Fruit fly (Drosophila melanogaster) whole organism, embryonic: ENCODE results near the gene CG1638.
A peak's percentile ranks its signal among the peaks of the same experiment; 100 is the strongest.

ENCODE experiments used
- B-H2 ChIP-seq: fragments of 200-800 bp; sonication (Bioruptor generic); optimal IDR thresholded peaks from 2 replicates; lab custom pipeline; 2018; ENCODE audit warnings: missing biosample characterization, mild to moderate bottlenecking, missing genetic modification characterization
- BEAF-32 ChIP-seq: fragments of 200-800 bp; sonication (Bioruptor generic); optimal IDR thresholded peaks from 3 replicates; lab custom pipeline; 2017; ENCODE audit warnings: missing biosample characterization, missing genetic modification characterization, mild to moderate bottlenecking, moderate library complexity, missing genetic modification reagents
- CG10209 ChIP-seq: fragments of 200-800 bp; sonication (Bioruptor generic); optimal IDR thresholded peaks from 3 replicates; lab custom pipeline; 2017; ENCODE audit warnings: missing biosample characterization, mild to moderate bottlenecking, missing genetic modification characterization, missing genetic modification reagents
- CG11093 ChIP-seq: fragments of 200-800 bp; sonication (Bioruptor generic); IDR thresholded peaks from 3 replicates; pipeline ENCODE4 v1.3.6; 2022; ENCODE audit warnings: missing biosample characterization, missing genetic modification characterization
- CG11247 ChIP-seq: fragments of 200-800 bp; sonication (Bioruptor generic); IDR thresholded peaks from 2 replicates; pipeline ENCODE4 v1.3.6; 2022; ENCODE audit warnings: missing biosample characterization, missing genetic modification characterization
- CG11560 ChIP-seq: fragments of 200-800 bp; sonication (Bioruptor generic); IDR thresholded peaks from 3 replicates; pipeline ENCODE4 v1.3.6; 2022; ENCODE audit warnings: missing biosample characterization, missing genetic modification characterization
- CG11696 ChIP-seq: fragments of 200-800 bp; sonication (Bioruptor generic); IDR thresholded peaks from 2 replicates; pipeline ENCODE4 v1.3.6; 2022; ENCODE audit warnings: missing biosample characterization, missing genetic modification characterization
- CG12659 ChIP-seq: fragments of 200-800 bp; sonication (Bioruptor generic); optimal IDR thresholded peaks from 3 replicates; lab custom pipeline; 2017; ENCODE audit warnings: mild to moderate bottlenecking, missing biosample characterization, missing genetic modification reagents, missing genetic modification characterization
- CG13624 ChIP-seq: fragments of 200-800 bp; sonication (Bioruptor generic); optimal IDR thresholded peaks from 2 replicates; lab custom pipeline; 2016; ENCODE audit warnings: missing biosample characterization, missing genetic modification characterization
- CG14710 ChIP-seq: fragments of 200-800 bp; sonication (Bioruptor generic); optimal IDR thresholded peaks from 3 replicates; lab custom pipeline; 2019; ENCODE audit warnings: missing biosample characterization, mild to moderate bottlenecking, missing genetic modification characterization, moderate library complexity
- CG14860 ChIP-seq: fragments of 200-800 bp; sonication (Bioruptor generic); IDR thresholded peaks from 3 replicates; pipeline ENCODE4 v1.3.6; 2022; ENCODE audit warnings: missing biosample characterization, missing genetic modification characterization; ENCODE audit not compliant: partially characterized antibody
- CG15601 ChIP-seq: fragments of 200-800 bp; sonication (Bioruptor generic); optimal IDR thresholded peaks from 3 replicates; lab custom pipeline; 2019; ENCODE audit warnings: missing biosample characterization, mild to moderate bottlenecking, missing genetic modification characterization, moderate library complexity
- CG1792 ChIP-seq: fragments of 200-800 bp; sonication (Bioruptor generic); optimal IDR thresholded peaks from 2 replicates; lab custom pipeline; 2016; ENCODE audit warnings: missing biosample characterization, missing genetic modification characterization
- CG18262 ChIP-seq: fragments of 200-800 bp; optimal IDR thresholded peaks from 3 replicates; lab custom pipeline; 2019; ENCODE audit warnings: missing biosample characterization, mild to moderate bottlenecking, missing genetic modification characterization, moderate library complexity
- CG18619 ChIP-seq: fragments of 200-800 bp; sonication (Bioruptor generic); optimal IDR thresholded peaks from 3 replicates; lab custom pipeline; 2017; ENCODE audit warnings: missing biosample characterization, mild to moderate bottlenecking, missing genetic modification characterization
- CG2712 ChIP-seq: fragments of 200-800 bp; optimal IDR thresholded peaks from 3 replicates; lab custom pipeline; 2019; ENCODE audit warnings: missing biosample characterization, mild to moderate bottlenecking, missing genetic modification characterization, moderate library complexity
- CG3163 ChIP-seq: fragments of 200-800 bp; sonication (Bioruptor generic); optimal IDR thresholded peaks from 3 replicates; lab custom pipeline; 2016; ENCODE audit warnings: missing biosample characterization, missing genetic modification characterization
- CG3407 ChIP-seq: fragments of 200-800 bp; sonication (Bioruptor generic); optimal IDR thresholded peaks from 2 replicates; lab custom pipeline; 2018; ENCODE audit warnings: missing biosample characterization, mild to moderate bottlenecking, missing genetic modification characterization
- CG6813 ChIP-seq: fragments of 200-800 bp; sonication (Bioruptor generic); optimal IDR thresholded peaks from 2 replicates; lab custom pipeline; 2017; ENCODE audit warnings: missing biosample characterization, missing genetic modification characterization, mild to moderate bottlenecking, moderate library complexity, missing genetic modification reagents
- CG8281 ChIP-seq: fragments of 200-800 bp; sonication (Bioruptor generic); optimal IDR thresholded peaks from 2 replicates; lab custom pipeline; 2018; ENCODE audit warnings: missing biosample characterization, mild to moderate bottlenecking, missing genetic modification characterization, moderate library complexity
- CG9609 ChIP-seq: fragments of 200-800 bp; sonication (Bioruptor generic); optimal IDR thresholded peaks from 3 replicates; lab custom pipeline; 2016; ENCODE audit warnings: missing biosample characterization, missing genetic modification characterization
- Camta ChIP-seq: fragments of 200-800 bp; sonication (Bioruptor generic); optimal IDR thresholded peaks from 2 replicates; lab custom pipeline; 2016; ENCODE audit warnings: missing biosample characterization, missing genetic modification characterization
- Dp ChIP-seq: fragments of 200-800 bp; sonication (Bioruptor generic); optimal IDR thresholded peaks from 2 replicates; lab custom pipeline; 2018; ENCODE audit warnings: missing biosample characterization, mild to moderate bottlenecking, missing genetic modification characterization, moderate library complexity
- Dref ChIP-seq: fragments of 200-800 bp; sonication (Bioruptor generic); IDR thresholded peaks from 2 replicates; pipeline ENCODE4 v1.3.6; 2022; ENCODE audit warnings: missing biosample characterization, missing genetic modification characterization
- HmgZ ChIP-seq: fragments of 200-800 bp; sonication (Bioruptor generic); optimal IDR thresholded peaks from 2 replicates; lab custom pipeline; 2018; ENCODE audit warnings: missing biosample characterization, mild to moderate bottlenecking, missing genetic modification characterization
- Hmx ChIP-seq: fragments of 200-800 bp; sonication (Bioruptor generic); optimal IDR thresholded peaks from 2 replicates; lab custom pipeline; 2016; ENCODE audit warnings: missing biosample characterization, missing genetic modification characterization
- Hsf ChIP-seq: fragments of 200-800 bp; sonication (Bioruptor generic); optimal IDR thresholded peaks from 3 replicates; lab custom pipeline; 2016; ENCODE audit warnings: missing biosample characterization, missing genetic modification characterization
- Myb ChIP-seq: fragments of 200-800 bp; sonication (Bioruptor generic); optimal IDR thresholded peaks from 2 replicates; lab custom pipeline; 2016; ENCODE audit warnings: missing biosample characterization, missing genetic modification characterization
- Pdp1 ChIP-seq, 2 experiments: fragments of 200-800 bp; sonication (Bioruptor generic); optimal IDR thresholded peaks; 3 replicates each; lab custom pipeline; 2016; ENCODE audit warnings: missing biosample characterization in 2 of 2, missing genetic modification characterization in 2 of 2, mild to moderate bottlenecking in 1 of 2, moderate library complexity in 1 of 2
- al ChIP-seq: fragments of 200-800 bp; sonication (Bioruptor generic); IDR thresholded peaks from 2 replicates; pipeline ENCODE4 v1.3.6; 2022; ENCODE audit warnings: missing biosample characterization, missing genetic modification characterization
- aop ChIP-seq: fragments of 200-800 bp; sonication (Bioruptor generic); IDR thresholded peaks from 2 replicates; pipeline ENCODE4 v1.3.6; 2022; ENCODE audit warnings: missing biosample characterization, missing genetic modification characterization
- cato ChIP-seq: fragments of 200-800 bp; sonication (Bioruptor generic); optimal IDR thresholded peaks from 2 replicates; lab custom pipeline; 2016; ENCODE audit warnings: missing biosample characterization, missing genetic modification characterization, borderline replicate concordance
- chn ChIP-seq: fragments of 200-800 bp; sonication (Bioruptor generic); optimal IDR thresholded peaks from 2 replicates; lab custom pipeline; 2016; ENCODE audit warnings: missing biosample characterization, missing genetic modification characterization
- corto ChIP-seq: fragments of 200-800 bp; sonication (Bioruptor generic); optimal IDR thresholded peaks from 2 replicates; lab custom pipeline; 2016; ENCODE audit warnings: missing biosample characterization, mild to moderate bottlenecking, missing genetic modification characterization, moderate library complexity
- crp ChIP-seq, 2 experiments: fragments of 200-800 bp; sonication (Bioruptor generic); optimal IDR thresholded peaks; 2 replicates in 1 of 2; 3 replicates in 1 of 2; lab custom pipeline; 2017; ENCODE audit warnings: missing biosample characterization in 2 of 2, missing genetic modification characterization in 2 of 2, mild to moderate bottlenecking in 1 of 2, moderate library complexity in 1 of 2
- gce ChIP-seq: fragments of 200-800 bp; sonication (Bioruptor generic); IDR thresholded peaks from 3 replicates; pipeline ENCODE4 v1.3.6; 2022; ENCODE audit warnings: missing biosample characterization, missing genetic modification characterization
- gro ChIP-seq: fragments of 200-800 bp; sonication (Bioruptor generic); optimal IDR thresholded peaks from 2 replicates; lab custom pipeline; 2016; ENCODE audit warnings: missing biosample characterization, missing genetic modification characterization
- gsb ChIP-seq: fragments of 200-800 bp; sonication (Bioruptor generic); IDR thresholded peaks from 2 replicates; pipeline ENCODE4 v1.3.6; 2022; ENCODE audit warnings: missing biosample characterization, missing genetic modification characterization
- ind ChIP-seq: fragments of 200-800 bp; sonication (Bioruptor generic); optimal IDR thresholded peaks from 3 replicates; lab custom pipeline; 2016; ENCODE audit warnings: missing biosample characterization, missing genetic modification characterization
- maf-S ChIP-seq: fragments of 200-800 bp; sonication (Bioruptor generic); optimal IDR thresholded peaks from 2 replicates; lab custom pipeline; 2016; ENCODE audit warnings: missing biosample characterization, missing genetic modification characterization
- nom ChIP-seq: fragments of 200-800 bp; sonication (Bioruptor generic); optimal IDR thresholded peaks from 2 replicates; lab custom pipeline; 2017; ENCODE audit warnings: missing biosample characterization, missing genetic modification characterization, mild to moderate bottlenecking, moderate library complexity, missing genetic modification reagents
- odd ChIP-seq: fragments of 200-800 bp; sonication (Bioruptor generic); optimal IDR thresholded peaks from 2 replicates; lab custom pipeline; 2017; ENCODE audit warnings: missing biosample characterization, mild to moderate bottlenecking, missing genetic modification characterization
- phol ChIP-seq: fragments of 200-800 bp; sonication (Bioruptor generic); optimal IDR thresholded peaks from 3 replicates; lab custom pipeline; 2018; ENCODE audit warnings: missing biosample characterization, mild to moderate bottlenecking, missing genetic modification characterization, moderate library complexity
- scrt ChIP-seq: fragments of 200-800 bp; sonication (Bioruptor generic); optimal IDR thresholded peaks from 2 replicates; lab custom pipeline; 2018; ENCODE audit warnings: missing biosample characterization, mild to moderate bottlenecking, missing genetic modification characterization, moderate library complexity
- sd ChIP-seq: fragments of 200-800 bp; sonication (Bioruptor generic); optimal IDR thresholded peaks from 3 replicates; lab custom pipeline; 2018; ENCODE audit warnings: missing biosample characterization, mild to moderate bottlenecking, missing genetic modification characterization, moderate library complexity
- stwl ChIP-seq: fragments of 200-800 bp; sonication (Bioruptor generic); optimal IDR thresholded peaks from 3 replicates; lab custom pipeline; 2018; ENCODE audit warnings: missing biosample characterization, mild to moderate bottlenecking, missing genetic modification characterization, moderate library complexity
- tgo ChIP-seq: fragments of 200-800 bp; sonication (Bioruptor generic); IDR thresholded peaks from 3 replicates; pipeline ENCODE4 v1.3.6; 2022; ENCODE audit warnings: missing biosample characterization, missing genetic modification characterization
- wek ChIP-seq: fragments of 200-800 bp; sonication (Bioruptor generic); optimal IDR thresholded peaks from 3 replicates; lab custom pipeline; 2018; ENCODE audit warnings: missing biosample characterization, mild to moderate bottlenecking, missing genetic modification characterization, moderate library complexity

The CG1638 gene

DNA sequence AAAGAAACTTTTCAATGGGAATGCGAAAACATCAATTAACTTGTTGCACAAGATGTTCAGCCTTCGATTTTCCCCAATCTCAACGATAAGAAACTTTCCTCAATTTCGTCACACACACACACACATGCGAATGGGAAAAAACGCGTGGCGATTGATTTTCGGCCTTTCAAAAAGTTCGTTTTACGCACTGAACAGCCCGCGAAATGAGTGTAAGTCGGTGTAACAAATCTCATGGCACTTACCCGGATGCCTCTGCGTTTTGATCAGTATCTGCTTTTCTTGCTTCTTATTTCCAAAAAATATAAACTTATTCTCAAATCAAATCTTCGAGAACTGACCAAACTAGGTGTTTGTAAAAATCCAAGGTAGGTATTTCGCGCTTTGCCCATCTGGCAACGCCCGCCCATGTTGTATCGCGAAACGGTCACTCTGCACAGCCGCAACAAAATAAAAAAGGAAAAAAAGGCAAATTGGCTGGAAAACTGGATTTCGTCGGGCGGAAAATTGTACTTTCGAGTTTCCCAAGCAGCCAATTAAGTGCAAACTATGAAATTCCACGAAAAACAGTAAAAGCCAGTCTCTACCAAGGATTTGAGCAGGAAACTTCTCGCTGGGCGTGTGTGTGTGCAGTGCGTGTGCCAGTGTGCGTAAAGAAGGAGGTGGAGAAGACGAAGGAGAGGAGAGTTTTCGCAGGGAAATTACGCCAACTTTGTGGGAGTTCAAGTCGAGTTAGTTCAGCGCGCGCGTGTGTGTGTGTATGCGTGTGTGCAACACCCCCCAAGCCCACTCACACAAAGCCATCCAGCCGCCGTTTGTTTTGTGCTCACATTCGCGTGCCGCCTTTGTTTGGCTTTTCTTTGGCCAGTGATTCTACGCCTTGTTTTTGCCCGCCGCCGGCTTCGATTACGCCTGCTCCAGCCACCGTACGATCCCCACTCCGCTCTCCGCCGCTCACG, 20.5 kb downstream of the CG1638 start, which contains the start of gene Med:
TSS of gene Med (plus strand) at position 408 of the 956 bp plus-strand sequence.
- no peak for TF ChIP-seq gce (GFP tag; lab: Robert Waterston, UW)
- peak in 1 of 2 experiments; percentile 45 for TF ChIP-seq crp (GFP tag; optimal IDR thresholded peaks at IDR 0.05; lab: Kevin White, UChicago)
- peak; percentile 55 for TF ChIP-seq CG1792 (GFP tag; lab: Kevin White, UChicago)
- no peak for TF ChIP-seq Hsf
- no peak for TF ChIP-seq al
- no peak for TF ChIP-seq tgo (GFP tag; lab: Robert Waterston, UW)
- peak; percentile 16 for TF ChIP-seq CG2712 (tag; lab: Kevin White, UChicago)
- TF ChIP-seq sd (tag; lab: Kevin White, UChicago) = peak; percentile 20
- TF ChIP-seq stwl (tag; lab: Kevin White, UChicago) = peak; percentile 55
- peak; percentile 50 for TF ChIP-seq nom (GFP tag; lab: Kevin White, UChicago)
- no peak for TF ChIP-seq maf-S
- TF ChIP-seq CG18619 (GFP tag; lab: Kevin White, UChicago) = no peak
- no peak for TF ChIP-seq CG8281 (tag; lab: Kevin White, UChicago)
- no peak for TF ChIP-seq CG9609
- peak; percentile 39 for TF ChIP-seq HmgZ (tag; lab: Kevin White, UChicago)
- TF ChIP-seq Pdp1 (GFP tag; optimal IDR thresholded peaks at IDR 0.05; lab: Kevin White, UChicago) = peak in 1 of 2 experiments; percentile 86
- TF ChIP-seq BEAF-32 (GFP tag; lab: Kevin White, UChicago) = peak; percentile 58
- TF ChIP-seq CG18262 = peak; percentile 22
- TF ChIP-seq CG11560 (tag; lab: Robert Waterston, UW) = no peak
- peak; percentile 31 for TF ChIP-seq gro (GFP tag; lab: Kevin White, UChicago)
- peak; percentile 25 for TF ChIP-seq CG13624 (GFP tag; lab: Kevin White, UChicago)
- no peak for TF ChIP-seq Hmx (GFP tag; lab: Kevin White, UChicago)
- TF ChIP-seq ind (GFP tag; lab: Kevin White, UChicago) = no peak
- TF ChIP-seq phol (tag; lab: Kevin White, UChicago) = peak; percentile 36
- TF ChIP-seq CG11696 (GFP tag; lab: Robert Waterston, UW) = no peak
- TF ChIP-seq wek (GFP tag; lab: Kevin White, UChicago) = no peak
- TF ChIP-seq CG10209 (GFP tag; lab: Kevin White, UChicago) = no peak
- no peak for TF ChIP-seq CG3163 (GFP tag; lab: Kevin White, UChicago)
- no peak for TF ChIP-seq gsb (GFP tag; lab: Robert Waterston, UW)
- peak; percentile 74 for TF ChIP-seq CG12659
- TF ChIP-seq CG6813 (GFP tag; lab: Kevin White, UChicago) = no peak
- TF ChIP-seq aop (GFP tag; lab: Robert Waterston, UW) = no peak
- no peak for TF ChIP-seq CG11093
- TF ChIP-seq cato (GFP tag; lab: Kevin White, UChicago) = no peak
- TF ChIP-seq corto (GFP tag; lab: Kevin White, UChicago) = no peak
- no peak for TF ChIP-seq Camta (GFP tag; lab: Kevin White, UChicago)
- no peak for TF ChIP-seq odd
- TF ChIP-seq CG11247 (GFP tag; lab: Robert Waterston, UW) = no peak
- TF ChIP-seq Dp (GFP tag; lab: Kevin White, UChicago) = peak; percentile 55
- TF ChIP-seq CG14860 (GFP tag; lab: Robert Waterston, UW) = no peak
- TF ChIP-seq chn (GFP tag; lab: Kevin White, UChicago) = no peak
- TF ChIP-seq scrt = peak; percentile 62
- TF ChIP-seq Myb (GFP tag; lab: Kevin White, UChicago) = peak; percentile 40
- TF ChIP-seq Dref (GFP tag; lab: Robert Waterston, UW) = no peak
- TF ChIP-seq CG14710 (tag; lab: Kevin White, UChicago) = peak; percentile 51
- no peak for TF ChIP-seq CG3407 (GFP tag; lab: Kevin White, UChicago)
- TF ChIP-seq CG15601 = peak; percentile 42
- TF ChIP-seq B-H2 (GFP tag; lab: Kevin White, UChicago) = no peak
